Fruit fly (Drosophila melanogaster) whole organism, embryonic: ENCODE data around the gene NFAT.

Source experiments
- BEAF-32 ChIP-seq: fragments of 200-800 bp; sonication (Bioruptor generic); optimal IDR thresholded peaks from 3 replicates; lab custom pipeline; 2017; ENCODE audit warnings: missing biosample characterization, missing genetic modification characterization, mild to moderate bottlenecking, moderate library complexity, missing genetic modification reagents
- Bgb ChIP-seq: fragments of 200-800 bp; sonication (Bioruptor generic); IDR thresholded peaks from 2 replicates; pipeline ENCODE4 v1.3.6; 2022; ENCODE audit warnings: missing biosample characterization, missing genetic modification characterization; ENCODE audit not compliant: partially characterized antibody
- CG10267 ChIP-seq: fragments of 200-800 bp; sonication (Bioruptor generic); optimal IDR thresholded peaks from 2 replicates; lab custom pipeline; 2018; ENCODE audit warnings: missing biosample characterization, mild to moderate bottlenecking, missing genetic modification characterization, moderate library complexity
- CG12659 ChIP-seq: fragments of 200-800 bp; sonication (Bioruptor generic); optimal IDR thresholded peaks from 3 replicates; lab custom pipeline; 2017; ENCODE audit warnings: mild to moderate bottlenecking, missing biosample characterization, missing genetic modification reagents, missing genetic modification characterization
- CG14014 ChIP-seq: fragments of 200-800 bp; sonication (Bioruptor generic); IDR thresholded peaks from 2 replicates; pipeline ENCODE4 v1.3.6; 2022; ENCODE audit warnings: missing biosample characterization, missing genetic modification characterization
- CG14860 ChIP-seq: fragments of 200-800 bp; sonication (Bioruptor generic); IDR thresholded peaks from 3 replicates; pipeline ENCODE4 v1.3.6; 2022; ENCODE audit warnings: missing biosample characterization, missing genetic modification characterization; ENCODE audit not compliant: partially characterized antibody
- CG15514 ChIP-seq: fragments of 200-800 bp; sonication (Bioruptor generic); optimal IDR thresholded peaks from 3 replicates; lab custom pipeline; 2017; ENCODE audit warnings: missing biosample characterization, missing genetic modification characterization, mild to moderate bottlenecking, moderate library complexity, missing genetic modification reagents
- CG17186 ChIP-seq: fragments of 200-800 bp; sonication (Bioruptor generic); optimal IDR thresholded peaks from 3 replicates; lab custom pipeline; 2017; ENCODE audit warnings: missing biosample characterization, missing genetic modification reagents, missing genetic modification characterization
- CG2116 ChIP-seq: fragments of 200-800 bp; sonication (Bioruptor generic); optimal IDR thresholded peaks from 3 replicates; lab custom pipeline; 2018; ENCODE audit warnings: missing biosample characterization, mild to moderate bottlenecking, missing genetic modification characterization
- CG2120 ChIP-seq: fragments of 200-800 bp; sonication (Bioruptor generic); optimal IDR thresholded peaks from 3 replicates; lab custom pipeline; 2016; ENCODE audit warnings: missing biosample characterization, missing genetic modification characterization
- CG3995 ChIP-seq: fragments of 200-800 bp; sonication (Bioruptor generic); optimal IDR thresholded peaks from 3 replicates; lab custom pipeline; 2016; ENCODE audit warnings: missing biosample characterization, missing genetic modification characterization
- CG4328 ChIP-seq: fragments of 200-800 bp; sonication (Bioruptor generic); optimal IDR thresholded peaks from 3 replicates; lab custom pipeline; 2017; ENCODE audit warnings: missing biosample characterization, missing genetic modification reagents, missing genetic modification characterization
- CG6654 ChIP-seq: fragments of 200-800 bp; sonication (Bioruptor generic); optimal IDR thresholded peaks from 2 replicates; lab custom pipeline; 2017; ENCODE audit warnings: missing biosample characterization, mild to moderate bottlenecking, missing genetic modification characterization
- CG6689 ChIP-seq: fragments of 200-800 bp; sonication (Bioruptor generic); IDR thresholded peaks from 2 replicates; pipeline ENCODE4 v1.3.6; 2022; ENCODE audit warnings: missing biosample characterization, missing genetic modification characterization
- CG6791 ChIP-seq: fragments of 200-800 bp; sonication (Bioruptor generic); IDR thresholded peaks from 3 replicates; pipeline ENCODE4 v1.3.6; 2022; ENCODE audit warnings: missing biosample characterization, missing genetic modification characterization; ENCODE audit not compliant: partially characterized antibody
- CG7928 ChIP-seq: fragments of 200-800 bp; sonication (Bioruptor generic); optimal IDR thresholded peaks from 2 replicates; lab custom pipeline; 2017; ENCODE audit warnings: missing biosample characterization, mild to moderate bottlenecking, missing genetic modification characterization
- CG9797 ChIP-seq: fragments of 200-800 bp; sonication (Bioruptor generic); optimal IDR thresholded peaks from 3 replicates; lab custom pipeline; 2018; ENCODE audit warnings: missing biosample characterization, mild to moderate bottlenecking, missing genetic modification characterization
- Chrac-16 ChIP-seq: fragments of 200-800 bp; sonication (Bioruptor generic); optimal IDR thresholded peaks from 3 replicates; lab custom pipeline; 2016; ENCODE audit warnings: missing biosample characterization, missing genetic modification characterization
- D19B ChIP-seq: fragments of 200-800 bp; sonication (Bioruptor generic); optimal IDR thresholded peaks from 2 replicates; lab custom pipeline; 2017; ENCODE audit warnings: missing biosample characterization, mild to moderate bottlenecking, missing genetic modification characterization
- Dp ChIP-seq: fragments of 200-800 bp; sonication (Bioruptor generic); optimal IDR thresholded peaks from 2 replicates; lab custom pipeline; 2018; ENCODE audit warnings: missing biosample characterization, mild to moderate bottlenecking, missing genetic modification characterization, moderate library complexity
- Dref ChIP-seq: fragments of 200-800 bp; sonication (Bioruptor generic); IDR thresholded peaks from 2 replicates; pipeline ENCODE4 v1.3.6; 2022; ENCODE audit warnings: missing biosample characterization, missing genetic modification characterization
- HmgD ChIP-seq: fragments of 200-800 bp; sonication (Bioruptor generic); optimal IDR thresholded peaks from 3 replicates; lab custom pipeline; 2016; ENCODE audit warnings: missing biosample characterization, missing genetic modification characterization
- HmgZ ChIP-seq: fragments of 200-800 bp; sonication (Bioruptor generic); optimal IDR thresholded peaks from 2 replicates; lab custom pipeline; 2018; ENCODE audit warnings: missing biosample characterization, mild to moderate bottlenecking, missing genetic modification characterization
- Lhr ChIP-seq: fragments of 200-800 bp; sonication (Bioruptor generic); optimal IDR thresholded peaks from 3 replicates; lab custom pipeline; 2017; ENCODE audit warnings: mild to moderate bottlenecking, missing biosample characterization, missing genetic modification reagents, missing genetic modification characterization
- MESR4 ChIP-seq: fragments of 200-800 bp; sonication (Bioruptor generic); optimal IDR thresholded peaks from 2 replicates; lab custom pipeline; 2018; ENCODE audit warnings: missing biosample characterization, mild to moderate bottlenecking, missing genetic modification characterization, moderate library complexity
- Myb ChIP-seq: fragments of 200-800 bp; sonication (Bioruptor generic); optimal IDR thresholded peaks from 2 replicates; lab custom pipeline; 2016; ENCODE audit warnings: missing biosample characterization, missing genetic modification characterization
- Nf-YC ChIP-seq: fragments of 200-800 bp; optimal IDR thresholded peaks from 3 replicates; lab custom pipeline; 2019; ENCODE audit warnings: missing biosample characterization, mild to moderate bottlenecking, missing genetic modification characterization, moderate library complexity
- Opbp ChIP-seq: fragments of 200-800 bp; sonication (Bioruptor generic); IDR thresholded peaks from 3 replicates; pipeline ENCODE4 v1.3.6; 2022; ENCODE audit warnings: missing biosample characterization, missing genetic modification characterization; ENCODE audit not compliant: partially characterized antibody
- PHDP ChIP-seq: fragments of 200-800 bp; sonication (Bioruptor generic); optimal IDR thresholded peaks from 3 replicates; lab custom pipeline; 2018; ENCODE audit warnings: missing biosample characterization, mild to moderate bottlenecking, missing genetic modification characterization, moderate library complexity
- Scr ChIP-seq: fragments of 200-800 bp; sonication (Bioruptor generic); IDR thresholded peaks from 2 replicates; pipeline ENCODE4 v1.3.6; 2022; ENCODE audit warnings: missing biosample characterization, missing genetic modification characterization; ENCODE audit not compliant: partially characterized antibody
- Sin3A ChIP-seq: fragments of >200 bp; optimal IDR thresholded peaks from 2 replicates; lab custom pipeline; 2018
- Spps ChIP-seq: fragments of 200-800 bp; sonication (Bioruptor generic); optimal IDR thresholded peaks from 2 replicates; lab custom pipeline; 2018; ENCODE audit warnings: missing biosample characterization, mild to moderate bottlenecking, missing genetic modification characterization
- amos ChIP-seq: fragments of 200-800 bp; sonication (Bioruptor generic); IDR thresholded peaks from 2 replicates; pipeline ENCODE4 v1.3.6; 2022; ENCODE audit warnings: missing biosample characterization, missing genetic modification characterization; ENCODE audit not compliant: partially characterized antibody
- ato ChIP-seq: fragments of 200-800 bp; sonication (Bioruptor generic); IDR thresholded peaks from 2 replicates; pipeline ENCODE4 v1.3.6; 2022; ENCODE audit warnings: missing biosample characterization, missing genetic modification characterization; ENCODE audit not compliant: partially characterized antibody
- chinmo ChIP-seq: fragments of 200-800 bp; sonication (Bioruptor generic); IDR thresholded peaks from 4 replicates; pipeline ENCODE4 v1.3.6; 2022; ENCODE audit warnings: missing biosample characterization, missing genetic modification characterization; ENCODE audit not compliant: partially characterized antibody
- ci ChIP-seq: fragments of 200-800 bp; sonication (Bioruptor generic); IDR thresholded peaks from 3 replicates; pipeline ENCODE4 v1.3.6; 2022; ENCODE audit warnings: missing biosample characterization, missing genetic modification characterization
- gce ChIP-seq: fragments of 200-800 bp; sonication (Bioruptor generic); IDR thresholded peaks from 3 replicates; pipeline ENCODE4 v1.3.6; 2022; ENCODE audit warnings: missing biosample characterization, missing genetic modification characterization
- hbn ChIP-seq: fragments of 200-800 bp; sonication (Bioruptor generic); IDR thresholded peaks from 2 replicates; pipeline ENCODE4 v1.3.6; 2022; ENCODE audit warnings: missing biosample characterization, missing genetic modification characterization; ENCODE audit not compliant: partially characterized antibody
- knrl ChIP-seq: fragments of 200-800 bp; sonication (Bioruptor generic); IDR thresholded peaks from 3 replicates; pipeline ENCODE4 v1.3.6; 2022; ENCODE audit warnings: missing biosample characterization, missing genetic modification characterization; ENCODE audit not compliant: partially characterized antibody
- mirr ChIP-seq: fragments of 200-800 bp; sonication (Bioruptor generic); optimal IDR thresholded peaks from 3 replicates; lab custom pipeline; 2018; ENCODE audit warnings: missing biosample characterization, mild to moderate bottlenecking, missing genetic modification characterization
- nerfin-2 ChIP-seq: fragments of 200-800 bp; sonication (Bioruptor generic); IDR thresholded peaks from 2 replicates; pipeline ENCODE4 v1.3.6; 2022; ENCODE audit warnings: missing biosample characterization, missing genetic modification characterization; ENCODE audit not compliant: partially characterized antibody
- pho ChIP-seq: fragments of 200-800 bp; sonication (Bioruptor generic); optimal IDR thresholded peaks from 2 replicates; lab custom pipeline; 2016; ENCODE audit warnings: missing biosample characterization, missing genetic modification characterization
- pzg ChIP-seq: fragments of 200-800 bp; sonication (Bioruptor generic); optimal IDR thresholded peaks from 3 replicates; lab custom pipeline; 2018; ENCODE audit warnings: missing biosample characterization, mild to moderate bottlenecking, missing genetic modification characterization, moderate library complexity
- sens ChIP-seq: fragments of 200-800 bp; sonication (Bioruptor generic); peaks from one replicate; lab custom pipeline; 2016; ENCODE audit warnings: missing biosample characterization, missing genetic modification characterization
- sna ChIP-seq: fragments of 200-800 bp; sonication (Bioruptor generic); IDR thresholded peaks from 2 replicates; pipeline ENCODE4 v1.3.6; 2022; ENCODE audit warnings: missing biosample characterization, missing genetic modification characterization; ENCODE audit not compliant: partially characterized antibody
- zen ChIP-seq: fragments of 200-800 bp; sonication (Bioruptor generic); optimal IDR thresholded peaks from 3 replicates; lab custom pipeline; 2018; ENCODE audit warnings: missing biosample characterization, mild to moderate bottlenecking, missing genetic modification characterization, moderate library complexity

Gene NFAT

DNA sequence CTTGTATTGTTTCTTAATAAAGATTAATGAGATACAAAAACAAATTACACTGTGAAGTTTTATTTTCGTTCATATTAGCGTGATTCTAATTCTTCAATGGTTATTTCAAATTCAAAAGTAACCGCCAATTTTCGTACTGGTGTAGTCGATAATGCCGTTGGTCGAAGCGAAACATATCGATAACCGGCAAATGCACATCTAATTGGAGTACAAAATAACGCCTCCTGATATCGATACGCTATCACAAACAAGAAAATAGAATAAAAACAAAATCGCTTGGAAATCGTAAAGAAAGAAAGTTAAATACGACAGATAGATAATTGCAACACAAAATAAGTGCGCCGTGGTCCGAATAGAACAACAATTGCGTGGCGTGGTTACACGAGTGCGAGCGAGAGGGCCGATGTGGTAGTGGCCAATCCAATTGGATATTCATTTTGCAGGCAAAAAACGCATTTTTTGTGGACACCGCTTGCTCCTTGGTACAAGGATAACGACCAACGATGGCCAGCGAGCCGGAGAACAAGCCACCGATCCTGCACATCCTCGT is 18.5 kb upstream of the NFAT start (continued):
- TF ChIP-seq CG3995: peak; percentile 87
- peak; percentile 72 for TF ChIP-seq BEAF-32 (GFP tag; lab: Kevin White, UChicago)
- peak; percentile 6 for TF ChIP-seq CG10267 (tag; lab: Kevin White, UChicago)
- peak; percentile 61; the same call in 2 of the 3 replicates for TF ChIP-seq CG14860
- TF ChIP-seq chinmo (GFP tag; lab: Robert Waterston, UW): 0 out of 4 replicates have a peak, but pooled peaks have one; percentile 43
- no peak for TF ChIP-seq PHDP (tag; lab: Kevin White, UChicago)
- peak; percentile 64 for TF ChIP-seq CG6791 (GFP tag; lab: Robert Waterston, UW)
- TF ChIP-seq Spps (tag; lab: Kevin White, UChicago): no peak
- no peak for TF ChIP-seq CG4328 (GFP tag; lab: Kevin White, UChicago)
- TF ChIP-seq Bgb: peak; percentile 71
- TF ChIP-seq Scr (GFP tag; lab: Robert Waterston, UW): peak; percentile 78
- TF ChIP-seq MESR4 (GFP tag; lab: Kevin White, UChicago): peak; percentile 69
- peak; percentile 25; the same call in 1 of the 2 replicates for TF ChIP-seq nerfin-2
- TF ChIP-seq amos (GFP tag; lab: Robert Waterston, UW): peak; percentile 70; the same call in 1 of the 2 replicates
- TF ChIP-seq gce (GFP tag; lab: Robert Waterston, UW): no peak
- TF ChIP-seq knrl (GFP tag; lab: Robert Waterston, UW): peak; percentile 56; the same call in 2 of the 3 replicates
- peak; percentile 67 for TF ChIP-seq CG15514 (GFP tag; lab: Kevin White, UChicago)
- no peak for TF ChIP-seq D19B (GFP tag; lab: Kevin White, UChicago)
- peak; percentile 52 for TF ChIP-seq pzg (GFP tag; lab: Kevin White, UChicago)

- TF ChIP-seq HmgZ (peak; percentile 24), pho (GFP tag; lab: Kevin White, UChicago) (no peak), Dref (GFP tag; lab: Robert Waterston, UW) (peak; percentile 93), HmgD (GFP tag; lab: Kevin White, UChicago) (peak; percentile 10), CG9797 (peak; percentile 23), CG14014 (GFP tag; lab: Robert Waterston, UW) (no peak), CG14860 (peak; percentile 46; the same call in 1 of the 3 replicates), hbn (peak; percentile 48; the same call in 1 of the 2 replicates), Nf-YC (tag; lab: Kevin White, UChicago) (peak; percentile 12), Myb (GFP tag; lab: Kevin White, UChicago) (peak; percentile 77), Chrac-16 (GFP tag; lab: Kevin White, UChicago) (no peak), ato (peak; percentile 57), Opbp (peak; percentile 59; the same call in 1 of the 3 replicates), BEAF-32 (GFP tag; lab: Kevin White, UChicago) (peak; percentile 71), sna (GFP tag; lab: Robert Waterston, UW) (0 out of 2 replicates have a peak, but pooled peaks have one; percentile 26), CG2116 (peak; percentile 87), sens (GFP tag; lab: Kevin White, UChicago) (peak; percentile 73), ci (GFP tag; lab: Robert Waterston, UW) (peak; percentile 19; the same call in 1 of the 3 replicates), Lhr (peak; percentile 22), Sin3A (lab: Kevin White, UChicago) (peak; percentile 49), CG17186 (GFP tag; lab: Kevin White, UChicago) (peak; percentile 51), CG6689 (GFP tag; lab: Robert Waterston, UW) (no peak), CG6654 (GFP tag; lab: Kevin White, UChicago) (no peak), CG12659 (GFP tag; lab: Kevin White, UChicago) (peak; percentile 12), CG2120 (GFP tag; lab: Kevin White, UChicago) (no peak), mirr (GFP tag; lab: Kevin White, UChicago) (no peak), Dp (GFP tag; lab: Kevin White, UChicago) (peak; percentile 94), CG7928 (GFP tag; lab: Kevin White, UChicago) (peak; percentile 90), amos (GFP tag; lab: Robert Waterston, UW) (peak; percentile 70), zen (tag; lab: Kevin White, UChicago) (no peak)
These were observed 12.7 kb upstream of the NFAT start, which contains the start of the genes Ndc80 and BthD for dm6 chrX:13611884-13612283. Gene Ndc80 (minus strand): TSS chrX:13612062. Gene BthD (plus strand): TSS chrX:13612131.
